Worm (Caenorhabditis elegans) whole organism, L4/young adult: ENCODE results near the gene C13C4.6.
"Not testable (repeated sequence)": the region's sequence is repeated elsewhere in the genome, so short reads cannot be mapped to it uniquely, and the experiment has no call there.

Source experiments
- W03F9.2 ChIP-seq: fragments of 150-350 bp; optimal IDR thresholded peaks from 2 replicates; lab custom pipeline; 2014; ENCODE audit warnings: missing biosample characterization, missing genetic modification characterization
- dao-5 ChIP-seq: sonication (generic microtip); optimal IDR thresholded peaks from 2 replicates; lab custom pipeline; 2016; ENCODE audit warnings: missing genotype, missing genetic modification characterization, moderate library complexity, missing compliant biosample characterization
- him-1 ChIP-seq: sonication (generic microtip); optimal IDR thresholded peaks from 2 replicates; lab custom pipeline; 2016; ENCODE audit warnings: missing genotype, missing genetic modification reagents, missing genetic modification characterization, missing compliant biosample characterization

C13C4.6 gene

ce11 chrV:12103920-12104319 lies 17.5 kb upstream of the C13C4.6 start, which contains the start of gene nhr-153:
nhr-153 (plus strand) TSS chrV:12104220.
- no peak for TF ChIP-seq W03F9.2 (tag; lab: Kevin White, UChicago)
- TF ChIP-seq him-1 (tag; lab: Kevin White, UChicago): no peak
- TF ChIP-seq dao-5 (tag; lab: Kevin White, UChicago): no peak

- no peak for TF ChIP-seq dao-5 (tag; lab: Kevin White, UChicago)
Measured at ce11 chrV:12106841-12107240, 14.5 kb upstream of the C13C4.6 start, which contains the start of gene nhr-136. nhr-136 (plus strand) TSS chrV:12107141.

- TF ChIP-seq dao-5 (tag; lab: Kevin White, UChicago) (no peak), him-1 (tag; lab: Kevin White, UChicago) (no peak), W03F9.2 (tag; lab: Kevin White, UChicago) (no peak)
Measured at ce11 chrV:12111452-12111851, 9.9 kb upstream of the C13C4.6 start, which contains the start of gene lhpp-1. lhpp-1 (minus strand) TSS chrV:12111805.

- TF ChIP-seq dao-5 (tag; lab: Kevin White, UChicago): no peak
- TF ChIP-seq him-1 (tag; lab: Kevin White, UChicago): no peak
- TF ChIP-seq W03F9.2 (tag; lab: Kevin White, UChicago): no peak
Measured at ce11 chrV:12113726-12114125, 7.6 kb upstream of the C13C4.6 start.

- TF ChIP-seq dao-5 (tag; lab: Kevin White, UChicago) (no peak), him-1 (tag; lab: Kevin White, UChicago) (no peak), W03F9.2 (tag; lab: Kevin White, UChicago) (no peak)
Measured at ce11 chrV:12114693-12115092, 6.7 kb upstream of the C13C4.6 start, which contains the start of gene spin-1. spin-1 (plus strand) TSS chrV:12114993.

- no peak for TF ChIP-seq dao-5 (tag; lab: Kevin White, UChicago)
- no peak for TF ChIP-seq him-1 (tag; lab: Kevin White, UChicago)
- no peak for TF ChIP-seq W03F9.2 (tag; lab: Kevin White, UChicago)
Measured at ce11 chrV:12115150-12115549, 6.2 kb upstream of the C13C4.6 start.

- TF ChIP-seq W03F9.2 (tag; lab: Kevin White, UChicago) (no peak), him-1 (tag; lab: Kevin White, UChicago) (no peak), dao-5 (tag; lab: Kevin White, UChicago) (no peak)
Measured at ce11 chrV:12117567-12118053, 3.8 kb upstream of the C13C4.6 start, which contains the start of gene C13C4.8. C13C4.8 (plus strand) TSS chrV:12118003.

ce11 chrV:12120381-12120780 lies 993 bp upstream of the C13C4.6 start, which contains the start of gene C13C4.7:
C13C4.7 (minus strand) TSS chrV:12120481.
- TF ChIP-seq W03F9.2 (tag; lab: Kevin White, UChicago) (no peak), dao-5 (tag; lab: Kevin White, UChicago) (no peak), him-1 (tag; lab: Kevin White, UChicago) (no peak)

- TF ChIP-seq him-1, dao-5, W03F9.2 (tag; lab: Kevin White, UChicago): not testable (repeated sequence)
Measured at ce11 chrV:12130688-12131087, 9.3 kb downstream of the C13C4.6 start, which contains the start of gene C27A7.6. C27A7.6 (minus strand) TSS chrV:12130788.

- not testable (repeated sequence) for TF ChIP-seq him-1, W03F9.2, dao-5 (tag; lab: Kevin White, UChicago)
Measured at ce11 chrV:12131157-12131556, 9.8 kb downstream of the C13C4.6 start, which contains the start of gene enpp-1. enpp-1 (plus strand) TSS chrV:12131457.

- no peak for TF ChIP-seq W03F9.2 (tag; lab: Kevin White, UChicago)
- no peak for TF ChIP-seq him-1 (tag; lab: Kevin White, UChicago)
- TF ChIP-seq dao-5 (tag; lab: Kevin White, UChicago): no peak
Measured at ce11 chrV:12137942-12138341, 16.6 kb downstream of the C13C4.6 start.

ce11 chrV:12140625-12141024 lies 19.3 kb downstream of the C13C4.6 start, which contains the start of gene C27A7.3:
C27A7.3 (plus strand) TSS chrV:12140925.
- TF ChIP-seq W03F9.2 (tag; lab: Kevin White, UChicago) (no peak), dao-5 (tag; lab: Kevin White, UChicago) (no peak), him-1 (tag; lab: Kevin White, UChicago) (no peak)

ce11 chrV:12150607-12151006 lies 29.2 kb downstream of the C13C4.6 start, which contains the start of gene che-11:
che-11 (minus strand) TSS chrV:12150707.
- TF ChIP-seq him-1 (tag; lab: Kevin White, UChicago): no peak
- TF ChIP-seq dao-5 (tag; lab: Kevin White, UChicago): no peak
- TF ChIP-seq W03F9.2 (tag; lab: Kevin White, UChicago): no peak

ce11 chrV:12152857-12153256 lies 31.5 kb downstream of the C13C4.6 start, which contains the start of gene C27A7.8:
C27A7.8 (plus strand) TSS chrV:12153157.
- no peak for TF ChIP-seq him-1 (tag; lab: Kevin White, UChicago)
- TF ChIP-seq W03F9.2 (tag; lab: Kevin White, UChicago): no peak
- TF ChIP-seq dao-5 (tag; lab: Kevin White, UChicago): no peak
